Fruit fly (Drosophila melanogaster): ENCODE data around the gene hiro.

dm6 chr3L:680258-680657 is 7.5 kb downstream of the hiro start, which contains the start of gene CG17129:
- TF ChIP-seq h (optimal IDR thresholded peaks at IDR 0.05) (no peak), psq (optimal IDR thresholded peaks at IDR 0.05) (no peak), insv (optimal IDR thresholded peaks at IDR 0.05) (no peak)
